Fruit fly (Drosophila melanogaster) whole organism, embryonic: ENCODE results near the gene Or19a.

Source experiments
- BEAF-32 ChIP-seq: fragments of 200-800 bp; sonication (Bioruptor generic); optimal IDR thresholded peaks from 3 replicates; lab custom pipeline; 2017; ENCODE audit warnings: missing biosample characterization, missing genetic modification characterization, mild to moderate bottlenecking, moderate library complexity, missing genetic modification reagents
- CG12219 ChIP-seq: fragments of 200-800 bp; sonication (Bioruptor generic); optimal IDR thresholded peaks from 3 replicates; lab custom pipeline; 2018; ENCODE audit warnings: missing biosample characterization, mild to moderate bottlenecking, missing genetic modification characterization
- CG12299 ChIP-seq: fragments of 200-800 bp; sonication (Bioruptor generic); optimal IDR thresholded peaks from 2 replicates; lab custom pipeline; 2018; ENCODE audit warnings: missing biosample characterization, mild to moderate bottlenecking, missing genetic modification characterization
- CG12769 ChIP-seq: fragments of 200-800 bp; sonication (Bioruptor generic); optimal IDR thresholded peaks from 2 replicates; lab custom pipeline; 2019; ENCODE audit warnings: missing biosample characterization, mild to moderate bottlenecking, missing genetic modification characterization, moderate library complexity
- CG13296 ChIP-seq: fragments of 200-800 bp; sonication (Bioruptor generic); optimal IDR thresholded peaks from 3 replicates; lab custom pipeline; 2018; ENCODE audit warnings: missing biosample characterization, mild to moderate bottlenecking, missing genetic modification characterization
- CG14667 ChIP-seq: fragments of 200-800 bp; sonication (Bioruptor generic); IDR thresholded peaks from 2 replicates; pipeline ENCODE4 v1.3.6; 2022; ENCODE audit warnings: missing biosample characterization, missing genetic modification characterization
- CG14965 ChIP-seq: fragments of 200-800 bp; sonication (Bioruptor generic); optimal IDR thresholded peaks from 2 replicates; lab custom pipeline; 2016; ENCODE audit warnings: missing biosample characterization, missing genetic modification characterization, borderline replicate concordance
- CG17829 ChIP-seq: fragments of 200-800 bp; optimal IDR thresholded peaks from 2 replicates; lab custom pipeline; 2019; ENCODE audit warnings: missing biosample characterization, mild to moderate bottlenecking, missing genetic modification characterization, moderate library complexity
- CG18599 ChIP-seq: fragments of 200-800 bp; sonication (Bioruptor generic); optimal IDR thresholded peaks from 3 replicates; lab custom pipeline; 2017; ENCODE audit warnings: missing biosample characterization, missing genetic modification characterization, mild to moderate bottlenecking, moderate library complexity, missing genetic modification reagents
- CG2120 ChIP-seq: fragments of 200-800 bp; sonication (Bioruptor generic); optimal IDR thresholded peaks from 3 replicates; lab custom pipeline; 2016; ENCODE audit warnings: missing biosample characterization, missing genetic modification characterization
- CG2199 ChIP-seq: fragments of 200-800 bp; sonication (Bioruptor generic); IDR thresholded peaks from 3 replicates; pipeline ENCODE4 v1.3.6; 2022; ENCODE audit warnings: missing biosample characterization, missing genetic modification characterization
- CG2875 ChIP-seq: fragments of 200-800 bp; sonication (Bioruptor generic); optimal IDR thresholded peaks from 2 replicates; lab custom pipeline; 2017; ENCODE audit warnings: missing biosample characterization, mild to moderate bottlenecking, missing genetic modification characterization, missing genetic modification reagents
- CG2889 ChIP-seq: fragments of 200-800 bp; sonication (Bioruptor generic); IDR thresholded peaks from 3 replicates; pipeline ENCODE4 v1.3.6; 2022; ENCODE audit warnings: missing biosample characterization, missing genetic modification characterization
- CG4282 ChIP-seq: fragments of 200-800 bp; sonication (Bioruptor generic); optimal IDR thresholded peaks from 2 replicates; lab custom pipeline; 2016; ENCODE audit warnings: missing biosample characterization, missing genetic modification characterization
- CG6175 ChIP-seq: fragments of 200-800 bp; sonication (Bioruptor generic); IDR thresholded peaks from 3 replicates; pipeline ENCODE4 v1.3.6; 2022; ENCODE audit warnings: missing biosample characterization, missing genetic modification characterization
- CG6654 ChIP-seq: fragments of 200-800 bp; sonication (Bioruptor generic); optimal IDR thresholded peaks from 2 replicates; lab custom pipeline; 2017; ENCODE audit warnings: missing biosample characterization, mild to moderate bottlenecking, missing genetic modification characterization
- CG7271 ChIP-seq: fragments of 200-800 bp; sonication (Bioruptor generic); optimal IDR thresholded peaks from 2 replicates; lab custom pipeline; 2018; ENCODE audit warnings: missing biosample characterization, mild to moderate bottlenecking, missing genetic modification characterization, moderate library complexity
- CG7928 ChIP-seq: fragments of 200-800 bp; sonication (Bioruptor generic); optimal IDR thresholded peaks from 2 replicates; lab custom pipeline; 2017; ENCODE audit warnings: missing biosample characterization, mild to moderate bottlenecking, missing genetic modification characterization
- CG8359 ChIP-seq: fragments of 200-800 bp; sonication (Bioruptor generic); optimal IDR thresholded peaks from 2 replicates; lab custom pipeline; 2017; ENCODE audit warnings: missing biosample characterization, mild to moderate bottlenecking, missing genetic modification characterization, borderline replicate concordance
- CkIIα-i1 ChIP-seq: fragments of 200-800 bp; sonication (Bioruptor generic); IDR thresholded peaks from 2 replicates; pipeline ENCODE4 v1.3.6; 2022; ENCODE audit warnings: missing biosample characterization, missing genetic modification characterization
- Dip3 ChIP-seq: fragments of 200-800 bp; sonication (Bioruptor generic); optimal IDR thresholded peaks from 3 replicates; lab custom pipeline; 2016; ENCODE audit warnings: missing biosample characterization, missing genetic modification characterization
- Dref ChIP-seq: fragments of 200-800 bp; sonication (Bioruptor generic); IDR thresholded peaks from 2 replicates; pipeline ENCODE4 v1.3.6; 2022; ENCODE audit warnings: missing biosample characterization, missing genetic modification characterization
- E2f2 ChIP-seq: fragments of 200-800 bp; sonication (Bioruptor generic); IDR thresholded peaks from 2 replicates; pipeline ENCODE4 v1.3.6; 2022; ENCODE audit warnings: missing biosample characterization, missing genetic modification characterization
- GATAe ChIP-seq: fragments of 200-800 bp; sonication (Bioruptor generic); conservative IDR thresholded peaks from 2 replicates; pipeline ENCODE4 v1.3.6; 2022; ENCODE audit warnings: missing biosample characterization, missing genetic modification characterization
- H15 ChIP-seq: fragments of 200-800 bp; sonication (Bioruptor generic); IDR thresholded peaks from 3 replicates; pipeline ENCODE4 v1.3.6; 2022; ENCODE audit warnings: missing biosample characterization, missing genetic modification characterization
- HLH4C ChIP-seq: fragments of 200-800 bp; sonication (Bioruptor generic); IDR thresholded peaks from 3 replicates; pipeline ENCODE4 v1.3.6; 2022; ENCODE audit warnings: missing biosample characterization, missing genetic modification characterization; ENCODE audit not compliant: partially characterized antibody
- HmgZ ChIP-seq: fragments of 200-800 bp; sonication (Bioruptor generic); optimal IDR thresholded peaks from 2 replicates; lab custom pipeline; 2018; ENCODE audit warnings: missing biosample characterization, mild to moderate bottlenecking, missing genetic modification characterization
- Hr3 ChIP-seq: fragments of 200-800 bp; sonication (Bioruptor generic); optimal IDR thresholded peaks from 3 replicates; lab custom pipeline; 2016; ENCODE audit warnings: missing biosample characterization, missing genetic modification characterization
- Kr ChIP-seq: fragments of 200-800 bp; sonication (Bioruptor generic); optimal IDR thresholded peaks from 2 replicates; lab custom pipeline; 2017; ENCODE audit warnings: missing biosample characterization, mild to moderate bottlenecking, missing genetic modification characterization
- NC2α ChIP-seq: fragments of 200-800 bp; sonication (Bioruptor generic); optimal IDR thresholded peaks from 2 replicates; lab custom pipeline; 2016; ENCODE audit warnings: missing biosample characterization, missing genetic modification characterization
- NK7.1 ChIP-seq: fragments of 200-800 bp; sonication (Bioruptor generic); optimal IDR thresholded peaks from 3 replicates; lab custom pipeline; 2016; ENCODE audit warnings: missing biosample characterization, missing genetic modification characterization
- Sox102F ChIP-seq: fragments of 200-800 bp; sonication (Bioruptor generic); optimal IDR thresholded peaks from 2 replicates; lab custom pipeline; 2018; ENCODE audit warnings: missing biosample characterization, mild to moderate bottlenecking, missing genetic modification characterization, moderate library complexity
- Sry-β ChIP-seq: fragments of 200-800 bp; sonication (Bioruptor generic); optimal IDR thresholded peaks from 2 replicates; lab custom pipeline; 2018; ENCODE audit warnings: missing biosample characterization, mild to moderate bottlenecking, missing genetic modification characterization, moderate library complexity
- Ssrp ChIP-seq: fragments of 200-800 bp; sonication (Bioruptor generic); optimal IDR thresholded peaks from 2 replicates; lab custom pipeline; 2018; ENCODE audit warnings: missing biosample characterization, mild to moderate bottlenecking, missing genetic modification characterization, moderate library complexity
- Vsx1 ChIP-seq: fragments of 200-800 bp; sonication (Bioruptor generic); optimal IDR thresholded peaks from 2 replicates; lab custom pipeline; 2017; ENCODE audit warnings: missing biosample characterization, mild to moderate bottlenecking, missing genetic modification characterization, missing genetic modification reagents
- amos ChIP-seq: fragments of 200-800 bp; sonication (Bioruptor generic); IDR thresholded peaks from 2 replicates; pipeline ENCODE4 v1.3.6; 2022; ENCODE audit warnings: missing biosample characterization, missing genetic modification characterization; ENCODE audit not compliant: partially characterized antibody
- az2 ChIP-seq: fragments of 200-800 bp; sonication (Bioruptor generic); optimal IDR thresholded peaks from 3 replicates; lab custom pipeline; 2016; ENCODE audit warnings: missing biosample characterization, missing genetic modification characterization
- gcm2 ChIP-seq: fragments of 200-800 bp; sonication (Bioruptor generic); optimal IDR thresholded peaks from 2 replicates; lab custom pipeline; 2016; ENCODE audit warnings: missing biosample characterization, missing genetic modification characterization
- jing ChIP-seq: fragments of 200-800 bp; sonication (Bioruptor generic); optimal IDR thresholded peaks from 2 replicates; lab custom pipeline; 2018; ENCODE audit warnings: missing biosample characterization, mild to moderate bottlenecking, missing genetic modification characterization
- kah ChIP-seq: fragments of 200-800 bp; sonication (Bioruptor generic); optimal IDR thresholded peaks from 2 replicates; lab custom pipeline; 2018; ENCODE audit warnings: missing biosample characterization, mild to moderate bottlenecking, missing genetic modification characterization
- ken ChIP-seq: fragments of 200-800 bp; sonication (Bioruptor generic); IDR thresholded peaks from 3 replicates; pipeline ENCODE4 v1.3.6; 2022; ENCODE audit warnings: missing biosample characterization, missing genetic modification characterization
- mirr ChIP-seq: fragments of 200-800 bp; sonication (Bioruptor generic); optimal IDR thresholded peaks from 3 replicates; lab custom pipeline; 2018; ENCODE audit warnings: missing biosample characterization, mild to moderate bottlenecking, missing genetic modification characterization
- onecut ChIP-seq: fragments of 200-800 bp; sonication (Bioruptor generic); IDR thresholded peaks from 2 replicates; pipeline ENCODE4 v1.3.6; 2022; ENCODE audit warnings: missing biosample characterization, missing genetic modification characterization
- sc ChIP-seq, 3 experiments: fragments of >200 bp in 2 of 3; fragments of 200-800 bp in 1 of 3; sonication (Bioruptor generic) in 1 of 3; optimal IDR thresholded peaks; 2 replicates in 2 of 3; 3 replicates in 1 of 3; lab custom pipeline; 2017; ENCODE audit warnings: mild to moderate bottlenecking in 1 of 3, missing biosample characterization in 1 of 3, missing genetic modification characterization in 1 of 3, missing genetic modification reagents in 1 of 3
- schlank ChIP-seq: fragments of 200-800 bp; sonication (Bioruptor generic); optimal IDR thresholded peaks from 2 replicates; lab custom pipeline; 2018; ENCODE audit warnings: missing biosample characterization, mild to moderate bottlenecking, missing genetic modification characterization
- sima ChIP-seq: fragments of 200-800 bp; sonication (Bioruptor generic); optimal IDR thresholded peaks from 2 replicates; lab custom pipeline; 2016; ENCODE audit warnings: missing biosample characterization, missing genetic modification characterization
- slbo ChIP-seq: fragments of 200-800 bp; sonication (Bioruptor generic); IDR thresholded peaks from 2 replicates; pipeline ENCODE4 v1.3.6; 2022; ENCODE audit warnings: missing biosample characterization, missing genetic modification characterization
- slp2 ChIP-seq: fragments of 200-800 bp; sonication (Bioruptor generic); optimal IDR thresholded peaks from 2 replicates; lab custom pipeline; 2016; ENCODE audit warnings: missing biosample characterization, missing genetic modification characterization
- sob ChIP-seq: fragments of 200-800 bp; sonication (Bioruptor generic); IDR thresholded peaks from 2 replicates; pipeline ENCODE4 v1.3.6; 2022; ENCODE audit warnings: missing biosample characterization, missing genetic modification characterization
- stwl ChIP-seq: fragments of 200-800 bp; sonication (Bioruptor generic); optimal IDR thresholded peaks from 3 replicates; lab custom pipeline; 2018; ENCODE audit warnings: missing biosample characterization, mild to moderate bottlenecking, missing genetic modification characterization, moderate library complexity

Or19a gene

DNA sequence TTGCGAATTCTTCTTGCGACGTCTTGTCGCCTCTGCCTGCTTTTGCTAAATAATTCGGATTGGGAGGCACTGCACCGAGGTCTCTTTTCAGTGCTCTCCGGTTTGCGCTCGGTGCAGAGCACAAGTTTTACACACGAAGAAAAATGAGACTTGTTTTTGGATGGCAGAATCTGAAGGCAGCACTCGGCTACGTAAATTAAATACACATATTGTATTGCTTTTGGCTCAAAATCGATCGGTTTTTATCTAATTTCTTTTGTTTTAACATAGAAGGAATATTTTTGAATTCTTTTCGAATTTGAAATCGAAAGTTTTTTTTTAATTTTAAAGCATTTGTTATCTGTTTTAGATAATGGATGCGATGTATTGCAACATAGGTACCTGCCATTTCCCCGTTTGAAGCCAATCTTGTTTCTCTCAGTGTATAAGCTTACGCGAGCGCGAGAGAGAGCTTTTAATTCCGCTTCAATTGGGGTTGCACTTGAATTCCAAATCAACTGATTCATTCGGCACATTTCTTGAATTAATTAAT lies 30.5 kb upstream of the Or19a start, which contains the start of gene AnxB10 (continued):
- peak; percentile 54 for TF ChIP-seq slbo (GFP tag; lab: Robert Waterston, UW)
- peak; percentile 58 for TF ChIP-seq slp2
- TF ChIP-seq az2 (GFP tag; lab: Kevin White, UChicago), result peak; percentile 59
- no peak for TF ChIP-seq Vsx1 (GFP tag; lab: Kevin White, UChicago)
- no peak for TF ChIP-seq sima (GFP tag; lab: Kevin White, UChicago)
- TF ChIP-seq Sry-β, result no peak
- TF ChIP-seq CG17829 (tag; lab: Kevin White, UChicago), result peak; percentile 58
- no peak for TF ChIP-seq CG7271 (tag; lab: Kevin White, UChicago)
- TF ChIP-seq Dip3 (GFP tag; lab: Kevin White, UChicago), result peak; percentile 48
- no peak for TF ChIP-seq stwl (tag; lab: Kevin White, UChicago)
- no peak for TF ChIP-seq gcm2
- no peak for TF ChIP-seq CG8359 (GFP tag; lab: Kevin White, UChicago)
- TF ChIP-seq sc (optimal IDR thresholded peaks at IDR 0.05; lab: Kevin White, UChicago), result no peak
- TF ChIP-seq sc (GFP tag; optimal IDR thresholded peaks at IDR 0.05; lab: Kevin White, UChicago), result peak; percentile 20
- no peak for TF ChIP-seq CG14965
- no peak for TF ChIP-seq BEAF-32 (GFP tag; lab: Kevin White, UChicago)
- peak; percentile 43 for TF ChIP-seq onecut (GFP tag; lab: Robert Waterston, UW)
- TF ChIP-seq Kr (GFP tag; lab: Kevin White, UChicago), result no peak
- no peak for TF ChIP-seq amos (GFP tag; lab: Robert Waterston, UW)
- no peak for TF ChIP-seq CG12219 (GFP tag; lab: Kevin White, UChicago)
- TF ChIP-seq CG14667 (GFP tag; lab: Robert Waterston, UW), result 0 out of 2 replicates have a peak, but pooled peaks have one; percentile 17
- TF ChIP-seq sob, result peak; percentile 56; the same call in 1 of the 2 replicates
- TF ChIP-seq CG12299 (tag; lab: Kevin White, UChicago), result no peak
- TF ChIP-seq schlank (tag; lab: Kevin White, UChicago), result no peak
- TF ChIP-seq Dref, result no peak
- no peak for TF ChIP-seq CkIIα-i1 (GFP tag; lab: Robert Waterston, UW)
- no peak for TF ChIP-seq HmgZ
- TF ChIP-seq E2f2 (GFP tag; lab: Robert Waterston, UW), result 0 out of 2 replicates have a peak, but pooled peaks have one; percentile 23
- TF ChIP-seq jing (GFP tag; lab: Kevin White, UChicago), result peak; percentile 20
- no peak for TF ChIP-seq ken (GFP tag; lab: Robert Waterston, UW)
- peak; percentile 74 for TF ChIP-seq CG13296
- peak; percentile 71 for TF ChIP-seq Sox102F (GFP tag; lab: Kevin White, UChicago)
- no peak for TF ChIP-seq CG7928
- TF ChIP-seq GATAe, result no peak
- TF ChIP-seq Ssrp (tag; lab: Kevin White, UChicago), result peak; percentile 31
- 0 out of 3 replicates have a peak, but pooled peaks have one; percentile 24 for TF ChIP-seq H15
- TF ChIP-seq CG4282 (GFP tag; lab: Kevin White, UChicago), result no peak
- no peak for TF ChIP-seq NC2α
- TF ChIP-seq Hr3 (GFP tag; lab: Kevin White, UChicago), result peak; percentile 26
- TF ChIP-seq CG2120 (GFP tag; lab: Kevin White, UChicago), result peak; percentile 40
- TF ChIP-seq CG18599 (GFP tag; lab: Kevin White, UChicago), result peak; percentile 76
- no peak for TF ChIP-seq mirr (GFP tag; lab: Kevin White, UChicago)
- TF ChIP-seq CG2199, result no peak
- TF ChIP-seq NK7.1 (GFP tag; lab: Kevin White, UChicago), result no peak
- TF ChIP-seq kah (GFP tag; lab: Kevin White, UChicago), result no peak
- TF ChIP-seq CG12769 (tag; lab: Kevin White, UChicago), result no peak
- TF ChIP-seq CG6175 (GFP tag; lab: Robert Waterston, UW), result no peak
- peak; percentile 35 for TF ChIP-seq CG2875
- TF ChIP-seq CG6654 (GFP tag; lab: Kevin White, UChicago), result peak; percentile 4
- TF ChIP-seq CG2889 (GFP tag; lab: Robert Waterston, UW), result no peak
- TF ChIP-seq HLH4C (GFP tag; lab: Robert Waterston, UW), result no peak
